Fruit fly (Drosophila melanogaster) whole organism, pupa: Measurements from ENCODE around the gene CG14082.

Source experiments
- CG10348 ChIP-seq: fragments of 200-800 bp; sonication (Bioruptor generic); IDR thresholded peaks from 2 replicates; pipeline ENCODE4 v1.3.6; 2022; ENCODE audit warnings: missing biosample characterization, missing genetic modification characterization
- CG13204 ChIP-seq: fragments of 200-800 bp; sonication (Bioruptor generic); optimal IDR thresholded peaks from 2 replicates; lab custom pipeline; 2018; ENCODE audit warnings: missing biosample characterization, mild to moderate bottlenecking, missing genetic modification characterization, moderate library complexity
- CG17806 ChIP-seq: fragments of 200-800 bp; sonication (Bioruptor generic); optimal IDR thresholded peaks from 2 replicates; lab custom pipeline; 2018; ENCODE audit warnings: missing biosample characterization, mild to moderate bottlenecking, missing genetic modification characterization, moderate library complexity
- CG32121 ChIP-seq: fragments of 200-800 bp; sonication (Bioruptor generic); IDR thresholded peaks from 2 replicates; pipeline ENCODE4 v1.3.6; 2022; ENCODE audit warnings: missing biosample characterization, missing genetic modification characterization
- CG34367 ChIP-seq: fragments of 200-800 bp; sonication (Bioruptor generic); optimal IDR thresholded peaks from 2 replicates; lab custom pipeline; 2018; ENCODE audit warnings: missing biosample characterization, mild to moderate bottlenecking, missing genetic modification characterization
- CG9948 ChIP-seq: fragments of 200-800 bp; sonication (Bioruptor generic); optimal IDR thresholded peaks from 2 replicates; lab custom pipeline; 2018; ENCODE audit warnings: missing biosample characterization, mild to moderate bottlenecking, missing genetic modification characterization, moderate library complexity
- EcR ChIP-seq: fragments of 200-800 bp; sonication (Bioruptor generic); optimal IDR thresholded peaks from 3 replicates; lab custom pipeline; 2019; ENCODE audit warnings: missing biosample characterization, missing genetic modification characterization, mild to moderate bottlenecking, moderate library complexity, missing genetic modification reagents
- Pif1B ChIP-seq: fragments of 200-800 bp; sonication (Bioruptor generic); optimal IDR thresholded peaks from 3 replicates; lab custom pipeline; 2016; ENCODE audit warnings: missing biosample characterization, missing genetic modification characterization
- Snoo ChIP-seq: fragments of 200-800 bp; sonication (Bioruptor generic); optimal IDR thresholded peaks from 3 replicates; lab custom pipeline; 2017; ENCODE audit warnings: missing biosample characterization, mild to moderate bottlenecking, missing genetic modification characterization, inconsistent platforms
- rn ChIP-seq: fragments of 200-800 bp; sonication (Bioruptor generic); IDR thresholded peaks from 2 replicates; pipeline ENCODE4 v1.3.6; 2022; ENCODE audit warnings: missing biosample characterization, missing genetic modification characterization

dm6 chr3L:19172192-19172824 lies 33.5 kb upstream of the CG14082 start:
- TF ChIP-seq CG9948 (tag; lab: Kevin White, UChicago) (peak; percentile 90), CG17806 (tag; lab: Kevin White, UChicago) (peak; percentile 86), Pif1B (peak; percentile 71), Snoo (tag; lab: Kevin White, UChicago) (peak; percentile 80), CG34367 (tag; lab: Kevin White, UChicago) (peak; percentile 88), EcR (GFP tag; lab: Kevin White, UChicago) (peak; percentile 97), CG32121 (GFP tag; lab: Robert Waterston, UW) (peak; percentile 24; the same call in 1 of the 2 replicates), rn (GFP tag; lab: Robert Waterston, UW) (no peak), CG10348 (GFP tag; lab: Robert Waterston, UW) (no peak), CG13204 (GFP tag; lab: Kevin White, UChicago) (no peak)
